Worm (Caenorhabditis elegans): ENCODE measurements around the gene R07B7.2.

The R07B7.2 gene

ce11 chrV:12063036-12063435 is 3.5 kb upstream of the R07B7.2 start, which contains the start of gene clh-6:
TSS of gene clh-6 (minus strand) at chrV:12063368.
- TF ChIP-seq zim-3 (tag; optimal IDR thresholded peaks at IDR 0.05) (no peak), Y56A3A.18 (GFP tag; IDR thresholded peaks at IDR 0.05) (no peak), ceh-100 (GFP tag; IDR thresholded peaks at IDR 0.05) (no peak), ets-4 (GFP tag; optimal IDR thresholded peaks at IDR 0.05) (no peak), nhr-120 (GFP tag; IDR thresholded peaks at IDR 0.05) (no peak), ekl-4 (GFP tag; IDR thresholded peaks at IDR 0.05) (0 out of 2 replicates have a peak, but pooled peaks have one; percentile 40), hsf-1 (GFP tag; IDR thresholded peaks at IDR 0.05) (peak; percentile 51; the same call in 1 of the 2 replicates), sptf-2 (GFP tag; optimal IDR thresholded peaks at IDR 0.05) (no peak), ceh-40 (GFP tag; IDR thresholded peaks at IDR 0.05) (no peak), ceh-58 (GFP tag; IDR thresholded peaks at IDR 0.05) (no peak), Y67H2A.10 (GFP tag; conservative IDR thresholded peaks at IDR 0.05) (no peak), snpc-1.3 (tag; optimal IDR thresholded peaks at IDR 0.05; ENCODE audit: insufficient read depth) (no peak), C17E4.6 (GFP tag; IDR thresholded peaks at IDR 0.05) (no peak), mel-28 (tag; optimal IDR thresholded peaks at IDR 0.05; ENCODE audit: borderline replicate concordance) (no peak), attf-3 (GFP tag; conservative IDR thresholded peaks at IDR 0.05) (no peak), xnd-1 (tag; optimal IDR thresholded peaks at IDR 0.05) (no peak), sdz-38 (tag; optimal IDR thresholded peaks at IDR 0.05) (no peak), gei-17 (GFP tag; optimal IDR thresholded peaks at IDR 0.05) (no peak), nfyb-1 (GFP tag; IDR thresholded peaks at IDR 0.05) (peak; percentile 50; the same call in 1 of the 2 replicates), snpc-4 (GFP tag; optimal IDR thresholded peaks at IDR 0.05) (no peak), snpc-4 (tag; optimal IDR thresholded peaks at IDR 0.05) (peak in 1 of 4 experiments; percentile 18), mxl-1 (tag; optimal IDR thresholded peaks at IDR 0.05) (no peak), B0019.2 (GFP tag; conservative IDR thresholded peaks at IDR 0.05) (no peak), hlh-12 (tag; optimal IDR thresholded peaks at IDR 0.05) (no peak), lin-54 (GFP tag; optimal IDR thresholded peaks at IDR 0.05) (no peak), ama-1 (optimal IDR thresholded peaks at IDR 0.05) (peak; percentile 38), ama-1 (GFP tag; optimal IDR thresholded peaks at IDR 0.05) (peak; percentile 14 to 72), ztf-6 (GFP tag; IDR thresholded peaks at IDR 0.05) (no peak), Y53G8AR.9 (GFP tag; conservative IDR thresholded peaks at IDR 0.05) (peak; percentile 69; the same call in 1 of the 2 replicates), ceh-27 (GFP tag; optimal IDR thresholded peaks at IDR 0.05) (no peak), hmg-1.2 (GFP tag; IDR thresholded peaks at IDR 0.05) (no peak), mcd-1 (GFP tag; IDR thresholded peaks at IDR 0.05) (no peak), dox-1 (GFP tag; IDR thresholded peaks at IDR 0.05) (no peak), tbx-9 (tag; optimal IDR thresholded peaks at IDR 0.05; ENCODE audit: borderline replicate concordance) (no peak), madf-6 (GFP tag; IDR thresholded peaks at IDR 0.05) (0 out of 2 replicates have a peak, but pooled peaks have one; percentile 33), nfya-2 (GFP tag; IDR thresholded peaks at IDR 0.05) (no peak), F52B5.7 (tag; optimal IDR thresholded peaks at IDR 0.05) (no peak), let-526 (GFP tag; IDR thresholded peaks at IDR 0.05) (no peak), K11D2.4 (GFP tag; IDR thresholded peaks at IDR 0.05) (no peak), F22D6.2 (tag; optimal IDR thresholded peaks at IDR 0.05) (no peak), rpc-1 (optimal IDR thresholded peaks at IDR 0.05) (no peak), rpc-1 (tag; optimal IDR thresholded peaks at IDR 0.05) (no peak), B0336.3 (GFP tag; IDR thresholded peaks at IDR 0.05) (no peak), pha-4 (tag; optimal IDR thresholded peaks at IDR 0.05) (no peak), lin-40 (tag; optimal IDR thresholded peaks at IDR 0.05) (no peak), ccch-3 (GFP tag; optimal IDR thresholded peaks at IDR 0.05) (no peak), F57C9.4 (tag; optimal IDR thresholded peaks at IDR 0.05) (no peak), madf-10 (tag; optimal IDR thresholded peaks at IDR 0.05) (no peak), aptf-3 (GFP tag; IDR thresholded peaks at IDR 0.05) (no peak), lin-26 (GFP tag; IDR thresholded peaks at IDR 0.05) (no peak), somi-1 (GFP tag; optimal IDR thresholded peaks at IDR 0.05) (no peak)
